Worm (Caenorhabditis elegans) whole organism, early embryonic: ENCODE data around the gene nhr-67.
"Not testable (repeated sequence)": the region's sequence is repeated elsewhere in the genome, so short reads cannot be mapped to it uniquely, and the experiment has no call there.

Source experiments
- ama-1 ChIP-seq: fragments of 150-350 bp; optimal IDR thresholded peaks from 2 replicates; lab custom pipeline; 2014
- ceh-13 ChIP-seq: fragments of 200-800 bp; sonication (Bioruptor generic); optimal IDR thresholded peaks from 2 replicates; lab custom pipeline; 2018; ENCODE audit warnings: mild to moderate bottlenecking, missing genetic modification characterization, missing compliant biosample characterization
- ceh-36 ChIP-seq: sonication (generic microtip); optimal IDR thresholded peaks from 2 replicates; lab custom pipeline; 2016; ENCODE audit warnings: missing genetic modification characterization, inconsistent platforms, missing compliant biosample characterization
- flt-1 ChIP-seq: fragments of 200-800 bp; sonication (Bioruptor generic); IDR thresholded peaks from 2 replicates; pipeline ENCODE4 v1.3.6; 2022; ENCODE audit warnings: missing genetic modification characterization, missing compliant biosample characterization
- hmbx-1 ChIP-seq: sonication (generic microtip); optimal IDR thresholded peaks from 2 replicates; lab custom pipeline; 2016; ENCODE audit warnings: mild to moderate bottlenecking, missing genetic modification characterization, missing compliant biosample characterization
- hnd-1 ChIP-seq: sonication (generic microtip); optimal IDR thresholded peaks from 2 replicates; lab custom pipeline; 2016; ENCODE audit warnings: missing genetic modification characterization, missing compliant biosample characterization
- sea-1 ChIP-seq: fragments of 200-800 bp; sonication (Bioruptor generic); conservative IDR thresholded peaks from 2 replicates; pipeline ENCODE4 v1.3.6; 2022; ENCODE audit warnings: missing genetic modification characterization, missing compliant biosample characterization
- tbx-37 ChIP-seq: fragments of 200-800 bp; sonication (Bioruptor generic); conservative IDR thresholded peaks from 2 replicates; pipeline ENCODE4 v1.3.6; 2022; ENCODE audit warnings: missing genetic modification reagents, missing genetic modification characterization, missing compliant biosample characterization

DNA sequence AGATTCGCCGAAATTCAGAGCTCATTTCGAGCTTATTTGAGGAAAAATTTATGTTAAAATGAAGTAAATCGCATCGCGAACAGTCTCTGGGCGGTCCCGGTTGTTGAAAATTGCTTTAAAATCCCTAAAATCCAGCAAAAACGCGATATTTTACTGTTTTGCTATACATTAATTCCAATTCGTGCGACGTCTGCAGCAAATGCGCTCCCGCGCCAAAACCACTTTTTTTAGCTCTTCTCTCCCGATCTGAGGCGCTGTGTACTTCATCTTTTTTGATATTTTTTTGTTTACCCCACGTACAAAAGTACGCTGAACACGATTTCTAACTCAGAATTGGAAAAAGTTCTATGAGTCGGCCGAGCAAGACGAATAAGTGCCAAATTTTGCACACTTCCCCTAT lies 29.4 kb downstream of the nhr-67 start, which contains the start of gene R07H5.16:
- TF ChIP-seq flt-1 (GFP tag; lab: Robert Waterston, UW); ceh-13 (GFP tag; lab: Kevin White, UChicago); tbx-37 (GFP tag; lab: Robert Waterston, UW); ama-1 (lab: Kevin White, UChicago); sea-1 (GFP tag; lab: Robert Waterston, UW); ceh-36; hmbx-1 (tag; lab: Kevin White, UChicago); hnd-1 (tag; lab: Kevin White, UChicago): not testable (repeated sequence)
